Worm (Caenorhabditis elegans): ENCODE measurements around the gene W06F12.3.

W06F12.3 gene

DNA sequence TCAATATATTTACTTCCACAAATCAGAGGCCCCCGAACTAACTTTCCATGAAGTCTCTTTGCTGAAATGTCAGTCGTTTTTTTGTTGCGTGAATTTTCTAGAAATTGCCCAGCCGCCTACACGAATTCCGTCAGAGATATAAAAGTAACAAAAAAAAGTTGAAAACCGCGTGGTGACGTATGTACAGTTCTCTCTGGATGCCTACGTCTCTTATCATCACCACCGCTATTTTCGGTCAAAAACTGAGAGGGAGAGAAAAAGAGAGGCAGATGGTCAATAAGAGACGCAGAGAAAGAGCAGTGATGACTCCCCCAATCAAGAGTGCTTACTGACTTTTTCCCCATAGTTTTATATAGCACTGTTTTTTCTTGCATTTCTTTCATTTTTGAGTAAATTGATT is 40.8 kb upstream of the W06F12.3 start (continued):
- TF ChIP-seq let-607 (tag; optimal IDR thresholded peaks at IDR 0.05) (peak; percentile 57 to 58), pbrm-1 (GFP tag; IDR thresholded peaks at IDR 0.05) (0 out of 2 replicates have a peak, but pooled peaks have one; percentile 39), snpc-4 (GFP tag; optimal IDR thresholded peaks at IDR 0.05) (no peak), snpc-4 (tag; optimal IDR thresholded peaks at IDR 0.05) (peak in 1 of 4 experiments; percentile 30), ceh-27 (GFP tag; optimal IDR thresholded peaks at IDR 0.05) (no peak), tbp1 (GFP tag; optimal IDR thresholded peaks at IDR 0.05) (peak; percentile 47), T26A5.8 (tag; optimal IDR thresholded peaks at IDR 0.05) (no peak), nfyb-1 (GFP tag; IDR thresholded peaks at IDR 0.05) (peak; percentile 47; the same call in 1 of the 2 replicates), fkh-3 (tag; optimal IDR thresholded peaks at IDR 0.05) (no peak), lag-1 (GFP tag; IDR thresholded peaks at IDR 0.05) (no peak), F57C9.4 (tag; optimal IDR thresholded peaks at IDR 0.05) (no peak), egrh-3 (GFP tag; IDR thresholded peaks at IDR 0.05) (no peak), ztf-28 (GFP tag; IDR thresholded peaks at IDR 0.05) (no peak), nhr-179 (tag; optimal IDR thresholded peaks at IDR 0.05) (no peak), lsl-1 (GFP tag; optimal IDR thresholded peaks at IDR 0.05) (no peak), T07F8.4 (tag; optimal IDR thresholded peaks at IDR 0.05) (no peak), attf-6 (GFP tag; IDR thresholded peaks at IDR 0.05) (no peak), lsy-27 (tag; optimal IDR thresholded peaks at IDR 0.05; ENCODE audit: borderline replicate concordance, insufficient read depth) (no peak), F49E8.2 (tag; optimal IDR thresholded peaks at IDR 0.05; ENCODE audit: insufficient read depth) (no peak), F22D6.2 (tag; optimal IDR thresholded peaks at IDR 0.05) (no peak), hsf-1 (GFP tag; IDR thresholded peaks at IDR 0.05) (peak; percentile 82), ZK185.1 (tag; optimal IDR thresholded peaks at IDR 0.05; ENCODE audit: poor library complexity, severe bottlenecking) (peak; percentile 55), hrde-1 (tag; optimal IDR thresholded peaks at IDR 0.05; ENCODE audit: borderline replicate concordance) (peak; percentile 31), C17E4.6 (GFP tag; IDR thresholded peaks at IDR 0.05) (no peak), Y95B8A.8 (GFP tag; IDR thresholded peaks at IDR 0.05) (no peak), Y67H2A.10 (GFP tag; conservative IDR thresholded peaks at IDR 0.05) (no peak), F57A8.1 (GFP tag; optimal IDR thresholded peaks at IDR 0.05) (no peak), cebp-1 (GFP tag; IDR thresholded peaks at IDR 0.05) (no peak), cebp-1 (tag; optimal IDR thresholded peaks at IDR 0.05) (peak; percentile 63), snpc-1.3 (tag; optimal IDR thresholded peaks at IDR 0.05; ENCODE audit: insufficient read depth) (no peak)

ce11 chrIII:13695588-13695987 is 39.2 kb upstream of the W06F12.3 start:
- TF ChIP-seq nfyb-1 (GFP tag; IDR thresholded peaks at IDR 0.05) (no peak), ccch-3 (GFP tag; optimal IDR thresholded peaks at IDR 0.05) (no peak)

DNA sequence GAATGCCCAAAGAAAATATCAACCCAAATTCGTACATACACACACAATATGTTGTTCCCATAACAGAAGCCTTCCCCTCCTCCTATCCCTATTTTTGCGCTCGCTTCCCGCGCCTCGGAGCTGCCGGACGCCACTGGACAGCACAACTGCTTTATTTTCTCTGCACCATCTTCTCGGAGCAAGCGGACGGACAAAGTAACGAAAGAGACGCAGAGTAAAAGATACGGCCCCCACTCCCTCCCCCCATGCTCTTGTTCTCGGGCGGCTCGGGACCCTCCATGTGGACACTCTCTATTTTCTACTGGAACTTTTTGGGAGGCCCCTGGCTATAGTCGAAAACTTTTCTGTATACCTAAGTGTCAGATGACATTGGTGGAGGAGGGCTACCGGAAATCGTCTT is 37.0 kb upstream of the W06F12.3 start:
- no peak for TF ChIP-seq nhr-27 (tag; optimal IDR thresholded peaks at IDR 0.05)
- TF ChIP-seq sptf-2 (GFP tag; optimal IDR thresholded peaks at IDR 0.05), result no peak
- no peak for TF ChIP-seq sdz-38 (tag; optimal IDR thresholded peaks at IDR 0.05)
- peak; percentile 87 for TF ChIP-seq zfh-2 (GFP tag; conservative IDR thresholded peaks at IDR 0.05)
- no peak for TF ChIP-seq mel-28 (tag; optimal IDR thresholded peaks at IDR 0.05; ENCODE audit: borderline replicate concordance)
- TF ChIP-seq nfya-1 (tag; optimal IDR thresholded peaks at IDR 0.05; ENCODE audit: borderline replicate concordance, insufficient read depth), result no peak
- peak; percentile 40; the same call in 1 of the 2 replicates for TF ChIP-seq hmg-1.2 (GFP tag; IDR thresholded peaks at IDR 0.05)
- TF ChIP-seq let-526 (GFP tag; IDR thresholded peaks at IDR 0.05), result 0 out of 2 replicates have a peak, but pooled peaks have one; percentile 10
- no peak for TF ChIP-seq attf-3 (GFP tag; conservative IDR thresholded peaks at IDR 0.05)
- no peak for TF ChIP-seq nhr-120 (GFP tag; IDR thresholded peaks at IDR 0.05)
- no peak for TF ChIP-seq lin-40 (tag; optimal IDR thresholded peaks at IDR 0.05)
- no peak for TF ChIP-seq chd-7 (tag; optimal IDR thresholded peaks at IDR 0.05)
- TF ChIP-seq nfyb-1 (GFP tag; IDR thresholded peaks at IDR 0.05), result no peak
- TF ChIP-seq T26A5.8 (tag; optimal IDR thresholded peaks at IDR 0.05), result no peak
- TF ChIP-seq K12H6.12 (tag; optimal IDR thresholded peaks at IDR 0.05), result no peak
- no peak for TF ChIP-seq gei-17 (GFP tag; optimal IDR thresholded peaks at IDR 0.05)
- TF ChIP-seq cebp-1 (GFP tag; IDR thresholded peaks at IDR 0.05), result no peak
- peak; percentile 5 for TF ChIP-seq cebp-1 (tag; optimal IDR thresholded peaks at IDR 0.05)
- 0 out of 2 replicates have a peak, but pooled peaks have one; percentile 22 for TF ChIP-seq egl-44 (GFP tag; IDR thresholded peaks at IDR 0.05)

Data from whole organism, young adult.